Fruit fly (Drosophila melanogaster): Measurements from ENCODE around the gene Nagk.

dm6 chr3R:15375470-15375869, 32.4 kb upstream of the Nagk start:
- TF ChIP-seq svp (GFP tag) (no peak), CG11902 (GFP tag; optimal IDR thresholded peaks at IDR 0.05) (no peak), Sox14 (GFP tag; optimal IDR thresholded peaks at IDR 0.05) (no peak), Hr39 (GFP tag; optimal IDR thresholded peaks at IDR 0.05) (no peak), CG3919 (GFP tag; optimal IDR thresholded peaks at IDR 0.05) (no peak), CG6163 (GFP tag; IDR thresholded peaks at IDR 0.05) (no peak), CG15336 (GFP tag; IDR thresholded peaks at IDR 0.05) (no peak), dac (GFP tag; optimal IDR thresholded peaks at IDR 0.05) (no peak), CG4318 (GFP tag; optimal IDR thresholded peaks at IDR 0.05) (no peak), esn (GFP tag; optimal IDR thresholded peaks at IDR 0.05) (no peak)
